Worm (Caenorhabditis elegans) whole organism, L1 larva: ENCODE measurements around the gene rsd-3.

ENCODE experiments used
- C34B4.2 ChIP-seq: sonication (generic microtip); optimal IDR thresholded peaks from 2 replicates; lab custom pipeline; 2017; ENCODE audit warnings: mild to moderate bottlenecking, missing genetic modification characterization, missing compliant biosample characterization
- dpl-1 ChIP-seq, 3 experiments: fragments of 150-350 bp in 2 of 3; sonication (generic microtip) in 1 of 3; optimal IDR thresholded peaks; 2 replicates each; lab custom pipeline; 2014 to 2017; ENCODE audit warnings: missing biosample characterization in 3 of 3, missing genetic modification characterization in 3 of 3, missing genetic modification reagents in 3 of 3
- lin-39 ChIP-seq: fragments of 150-350 bp; optimal IDR thresholded peaks from 2 replicates; lab custom pipeline; 2014; ENCODE audit warnings: missing biosample characterization, missing genetic modification reagents, missing genetic modification characterization
- nhr-28 ChIP-seq: fragments of 150-350 bp; optimal IDR thresholded peaks from 2 replicates; lab custom pipeline; 2014; ENCODE audit warnings: missing biosample characterization, missing genetic modification characterization
- unc-62 ChIP-seq: fragments of 150-350 bp; optimal IDR thresholded peaks from 2 replicates; lab custom pipeline; 2014; ENCODE audit warnings: missing biosample characterization, missing genetic modification reagents, missing genetic modification characterization
- zag-1 ChIP-seq: fragments of 150-350 bp; optimal IDR thresholded peaks from 2 replicates; lab custom pipeline; 2014; ENCODE audit warnings: missing biosample characterization, missing genetic modification characterization

- TF ChIP-seq zag-1 (tag; lab: Kevin White, UChicago) (no peak), C34B4.2 (no peak), nhr-28 (tag; lab: Kevin White, UChicago) (no peak), dpl-1 (GFP tag; optimal IDR thresholded peaks at IDR 0.05; lab: Kevin White, UChicago) (no peak), unc-62 (GFP tag; lab: Kevin White, UChicago) (no peak), lin-39 (tag; lab: Kevin White, UChicago) (no peak)
Measured at ce11 chrX:11766432-11766831, 31.9 kb upstream of the rsd-3 start.
